Worm (Caenorhabditis elegans) whole organism, L1 larva: ENCODE measurements around the gene ubc-26.
A peak's percentile ranks its signal among the peaks of the same experiment; 100 is the strongest.

ENCODE experiments used
- C34B4.2 ChIP-seq: sonication (generic microtip); optimal IDR thresholded peaks from 2 replicates; lab custom pipeline; 2017; ENCODE audit warnings: mild to moderate bottlenecking, missing genetic modification characterization, missing compliant biosample characterization
- F16B12.6 ChIP-seq: fragments of 150-350 bp; optimal IDR thresholded peaks from 2 replicates; lab custom pipeline; 2014; ENCODE audit warnings: missing biosample characterization, missing genetic modification characterization
- Y116A8C.19 ChIP-seq: sonication (generic microtip); optimal IDR thresholded peaks from 2 replicates; lab custom pipeline; 2016; ENCODE audit warnings: missing compliant biosample characterization, missing genetic modification characterization, borderline replicate concordance
- aly-2 ChIP-seq: fragments of 150-350 bp; optimal IDR thresholded peaks from 2 replicates; lab custom pipeline; 2014; ENCODE audit warnings: missing biosample characterization, missing genetic modification characterization
- ama-1 ChIP-seq: fragments of 150-350 bp; optimal IDR thresholded peaks from 2 replicates; lab custom pipeline; 2014
- blmp-1 ChIP-seq: fragments of 150-350 bp; optimal IDR thresholded peaks from 2 replicates; lab custom pipeline; 2014; ENCODE audit warnings: missing biosample characterization, missing genetic modification characterization
- ceh-82 ChIP-seq, 3 experiments: fragments of 150-350 bp in 1 of 3; sonication (generic microtip) in 2 of 3; optimal IDR thresholded peaks; 2 replicates each; lab custom pipeline; 2014 to 2017; ENCODE audit warnings: missing biosample characterization in 3 of 3, missing genetic modification characterization in 3 of 3
- ceh-88 ChIP-seq: fragments of 200-800 bp; sonication (Bioruptor generic); IDR thresholded peaks from 2 replicates; pipeline ENCODE4 v1.3.6; 2022; ENCODE audit warnings: missing genetic modification characterization, missing compliant biosample characterization
- ceh-90 ChIP-seq: sonication (generic microtip); optimal IDR thresholded peaks from 2 replicates; lab custom pipeline; 2016; ENCODE audit warnings: missing genetic modification characterization, missing compliant biosample characterization
- dpl-1 ChIP-seq, 3 experiments: fragments of 150-350 bp in 2 of 3; sonication (generic microtip) in 1 of 3; optimal IDR thresholded peaks; 2 replicates each; lab custom pipeline; 2014 to 2017; ENCODE audit warnings: missing biosample characterization in 3 of 3, missing genetic modification characterization in 3 of 3, missing genetic modification reagents in 3 of 3
- dsc-1 ChIP-seq: sonication (generic microtip); optimal IDR thresholded peaks from 2 replicates; lab custom pipeline; 2016; ENCODE audit warnings: mild to moderate bottlenecking, missing genetic modification characterization, missing compliant biosample characterization
- efl-1 ChIP-seq, 4 experiments: fragments of 150-350 bp; optimal IDR thresholded peaks in 3 of 4; peaks in 1 of 4; 1 replicate in 1 of 4; 2 replicates in 3 of 4; lab custom pipeline; 2014; ENCODE audit warnings: missing biosample characterization in 2 of 4, missing genetic modification characterization in 2 of 4, missing genetic modification reagents in 2 of 4
- efl-3 ChIP-seq: fragments of 200-800 bp; sonication (Bioruptor generic); optimal IDR thresholded peaks from 2 replicates; lab custom pipeline; 2018; ENCODE audit warnings: mild to moderate bottlenecking, missing genetic modification characterization, missing compliant biosample characterization
- egl-27 ChIP-seq, 2 experiments: fragments of 150-350 bp in 1 of 2; sonication (generic microtip); optimal IDR thresholded peaks; 3 replicates each; lab custom pipeline; 2017 to 2018; ENCODE audit warnings: missing biosample characterization in 2 of 2, missing genetic modification characterization in 2 of 2, missing genetic modification reagents in 2 of 2
- elt-3 ChIP-seq, 6 experiments: fragments of 150-350 bp in 1 of 6; sonication (generic microtip); optimal IDR thresholded peaks; 2 replicates each; lab custom pipeline; 2017 to 2018; ENCODE audit warnings: missing biosample characterization in 6 of 6, missing genetic modification characterization in 6 of 6, inconsistent platforms in 1 of 6
- ets-5 ChIP-seq: fragments of 200-800 bp; sonication (Bioruptor generic); IDR thresholded peaks from 2 replicates; pipeline ENCODE4 v1.3.6; 2022; ENCODE audit warnings: missing genetic modification characterization, missing compliant biosample characterization
- fos-1 ChIP-seq: fragments of 150-350 bp; optimal IDR thresholded peaks from 2 replicates; lab custom pipeline; 2014; ENCODE audit warnings: missing biosample characterization, missing genetic modification characterization
- grh-1 ChIP-seq: fragments of 200-800 bp; sonication (Bioruptor generic); IDR thresholded peaks from 2 replicates; pipeline ENCODE4 v1.3.6; 2022; ENCODE audit warnings: missing genetic modification reagents, missing genetic modification characterization, missing compliant biosample characterization
- hpl-2 ChIP-seq: fragments of 150-350 bp; optimal IDR thresholded peaks from 2 replicates; lab custom pipeline; 2014; ENCODE audit warnings: missing biosample characterization, missing genetic modification reagents, missing genetic modification characterization
- irx-1 ChIP-seq: sonication (generic microtip); optimal IDR thresholded peaks from 2 replicates; lab custom pipeline; 2016; ENCODE audit warnings: missing genetic modification characterization, missing compliant biosample characterization
- jun-1 ChIP-seq: fragments of 150-350 bp; optimal IDR thresholded peaks from 2 replicates; lab custom pipeline; 2014; ENCODE audit warnings: missing biosample characterization, missing genetic modification reagents, missing genetic modification characterization
- lin-13 ChIP-seq: fragments of 150-350 bp; optimal IDR thresholded peaks from 2 replicates; lab custom pipeline; 2014; ENCODE audit warnings: missing biosample characterization, missing genetic modification reagents, missing genetic modification characterization
- lin-14 ChIP-seq: fragments of 200-800 bp; sonication (Bioruptor generic); optimal IDR thresholded peaks from 2 replicates; lab custom pipeline; 2018; ENCODE audit warnings: mild to moderate bottlenecking, missing genetic modification characterization, moderate library complexity, missing compliant biosample characterization
- lin-35 ChIP-seq, 2 experiments: fragments of 150-350 bp; optimal IDR thresholded peaks; 2 replicates each; lab custom pipeline; 2014; ENCODE audit warnings: missing biosample characterization in 2 of 2, missing genetic modification characterization in 2 of 2, missing genetic modification reagents in 2 of 2
- lin-39 ChIP-seq: fragments of 150-350 bp; optimal IDR thresholded peaks from 2 replicates; lab custom pipeline; 2014; ENCODE audit warnings: missing biosample characterization, missing genetic modification reagents, missing genetic modification characterization
- lir-3 ChIP-seq: sonication (generic microtip); optimal IDR thresholded peaks from 2 replicates; lab custom pipeline; 2016; ENCODE audit warnings: mild to moderate bottlenecking, missing genetic modification characterization, moderate library complexity, missing compliant biosample characterization; ENCODE audit not compliant: poor library complexity
- lsy-2 ChIP-seq, 2 experiments: fragments of 150-350 bp; optimal IDR thresholded peaks; 2 replicates each; lab custom pipeline; 2014; ENCODE audit warnings: missing biosample characterization in 2 of 2, missing genetic modification characterization in 2 of 2
- mab-9 ChIP-seq: fragments of 200-800 bp; sonication (Bioruptor generic); IDR thresholded peaks from 2 replicates; pipeline ENCODE4 v1.3.6; 2022; ENCODE audit warnings: missing genetic modification reagents, missing genetic modification characterization, missing compliant biosample characterization
- mef-2 ChIP-seq: fragments of 150-350 bp; optimal IDR thresholded peaks from 2 replicates; lab custom pipeline; 2014; ENCODE audit warnings: missing biosample characterization, missing genetic modification characterization
- mep-1 ChIP-seq: fragments of 150-350 bp; optimal IDR thresholded peaks from 2 replicates; lab custom pipeline; 2014; ENCODE audit warnings: missing biosample characterization, missing genetic modification characterization
- nhr-11 ChIP-seq: fragments of 150-350 bp; optimal IDR thresholded peaks from 2 replicates; lab custom pipeline; 2014; ENCODE audit warnings: missing biosample characterization, missing genetic modification characterization
- nhr-12 ChIP-seq: sonication (generic microtip); optimal IDR thresholded peaks from 2 replicates; lab custom pipeline; 2017; ENCODE audit warnings: missing biosample characterization, missing genetic modification characterization
- nhr-237 ChIP-seq: fragments of 150-350 bp; optimal IDR thresholded peaks from 2 replicates; lab custom pipeline; 2014; ENCODE audit warnings: missing biosample characterization, missing genetic modification characterization
- nhr-47 ChIP-seq: sonication (generic microtip); optimal IDR thresholded peaks from 2 replicates; lab custom pipeline; 2016; ENCODE audit warnings: mild to moderate bottlenecking, missing genetic modification characterization, moderate library complexity, missing compliant biosample characterization
- nhr-71 ChIP-seq: sonication (generic microtip); optimal IDR thresholded peaks from 2 replicates; lab custom pipeline; 2016; ENCODE audit warnings: mild to moderate bottlenecking, missing genetic modification characterization, moderate library complexity, missing compliant biosample characterization
- nhr-76 ChIP-seq: sonication (generic microtip); optimal IDR thresholded peaks from 2 replicates; lab custom pipeline; 2017; ENCODE audit warnings: missing biosample characterization, missing genetic modification characterization
- nhr-85 ChIP-seq: sonication (generic microtip); peaks from one replicate; lab custom pipeline; 2016; ENCODE audit warnings: missing genetic modification characterization, inconsistent platforms, missing compliant biosample characterization
- nhr-90 ChIP-seq: sonication (generic microtip); optimal IDR thresholded peaks from 2 replicates; lab custom pipeline; 2016; ENCODE audit warnings: mild to moderate bottlenecking, missing genetic modification characterization, missing compliant biosample characterization; ENCODE audit not compliant: poor library complexity
- pag-3 ChIP-seq: sonication (generic microtip); optimal IDR thresholded peaks from 2 replicates; lab custom pipeline; 2017; ENCODE audit warnings: missing genetic modification characterization, mild to moderate bottlenecking, missing compliant biosample characterization, antibody characterized with exemption, borderline replicate concordance; ENCODE audit not compliant: insufficient read depth
- pax-3 ChIP-seq: fragments of 200-800 bp; sonication (Bioruptor generic); optimal IDR thresholded peaks from 2 replicates; lab custom pipeline; 2018; ENCODE audit warnings: mild to moderate bottlenecking, missing genetic modification characterization, moderate library complexity, missing compliant biosample characterization
- rnt-1 ChIP-seq: sonication (generic microtip); optimal IDR thresholded peaks from 2 replicates; lab custom pipeline; 2016; ENCODE audit warnings: mild to moderate bottlenecking, missing genetic modification characterization, moderate library complexity, missing compliant biosample characterization
- sup-37 ChIP-seq: fragments of 200-800 bp; sonication (Bioruptor generic); optimal IDR thresholded peaks from 2 replicates; lab custom pipeline; 2018; ENCODE audit warnings: mild to moderate bottlenecking, missing genetic modification characterization, missing compliant biosample characterization
- unc-130 ChIP-seq: fragments of 150-350 bp; optimal IDR thresholded peaks from 2 replicates; lab custom pipeline; 2017; ENCODE audit warnings: missing biosample characterization, missing genetic modification characterization, inconsistent platforms
- unc-30 ChIP-seq: sonication (generic microtip); optimal IDR thresholded peaks from 2 replicates; lab custom pipeline; 2017; ENCODE audit warnings: missing biosample characterization, missing genetic modification characterization
- unc-62 ChIP-seq: fragments of 150-350 bp; optimal IDR thresholded peaks from 2 replicates; lab custom pipeline; 2014; ENCODE audit warnings: missing biosample characterization, missing genetic modification reagents, missing genetic modification characterization
- vab-15 ChIP-seq: sonication (generic microtip); optimal IDR thresholded peaks from 2 replicates; lab custom pipeline; 2017; ENCODE audit warnings: missing genotype, mild to moderate bottlenecking, missing genetic modification characterization, missing compliant biosample characterization
- xbp-1 ChIP-seq: sonication (generic microtip); optimal IDR thresholded peaks from 2 replicates; lab custom pipeline; 2016; ENCODE audit warnings: missing genetic modification characterization, missing compliant biosample characterization
- zip-4 ChIP-seq: fragments of 200-800 bp; sonication (Bioruptor generic); optimal IDR thresholded peaks from 2 replicates; lab custom pipeline; 2018; ENCODE audit warnings: mild to moderate bottlenecking, missing genetic modification characterization, moderate library complexity, missing compliant biosample characterization
- ztf-11 ChIP-seq, 2 experiments: sonication (generic microtip); optimal IDR thresholded peaks; 2 replicates each; lab custom pipeline; 2016 to 2017; ENCODE audit warnings: missing genetic modification characterization in 2 of 2, missing biosample characterization in 1 of 2, missing compliant biosample characterization in 1 of 2
- ztf-4 ChIP-seq: fragments of 150-350 bp; optimal IDR thresholded peaks from 2 replicates; lab custom pipeline; 2014; ENCODE audit warnings: missing biosample characterization, missing genetic modification characterization

Gene ubc-26

DNA sequence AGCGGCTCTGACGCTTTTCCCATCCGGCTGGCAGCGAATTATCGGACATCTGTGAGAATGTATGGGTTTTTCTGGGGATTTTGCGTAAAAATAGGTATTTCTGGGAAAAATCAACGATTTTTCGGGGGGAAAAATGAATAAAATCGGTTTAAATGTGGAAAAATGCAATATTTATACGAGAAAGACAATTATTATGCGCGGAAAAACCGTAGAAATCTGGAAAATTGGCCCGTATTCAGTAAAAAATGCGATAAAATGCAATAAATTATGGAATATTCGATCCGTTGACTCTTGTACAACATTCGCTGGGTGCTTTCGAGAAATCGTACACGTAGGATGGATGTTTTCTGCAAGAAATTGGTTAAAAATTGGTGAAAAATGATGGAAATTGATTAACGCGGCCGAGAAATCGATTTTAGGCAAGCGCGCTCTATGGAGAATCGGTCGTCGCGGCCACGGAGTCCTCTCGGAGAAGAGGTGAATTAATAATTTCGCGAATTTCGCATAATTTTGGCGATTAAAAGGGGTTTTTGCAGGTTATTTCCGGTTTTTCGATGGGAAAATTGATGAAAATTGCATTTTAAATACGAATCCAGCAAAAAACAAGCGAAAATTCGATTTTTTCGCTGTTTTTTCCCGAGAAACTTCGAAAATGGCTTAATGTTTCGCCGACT is 11.1 kb downstream of the ubc-26 start, which contains the start of gene pinn-1 (continued):
- TF ChIP-seq mef-2 (tag; lab: Kevin White, UChicago) = peak; percentile 53
- peak; percentile 50 for TF ChIP-seq fos-1 (tag; lab: Kevin White, UChicago)
- TF ChIP-seq xbp-1 = peak; percentile 92
- peak; percentile 61 for TF ChIP-seq aly-2 (tag; lab: Kevin White, UChicago)
- no peak for TF ChIP-seq egl-27 (tag; optimal IDR thresholded peaks at IDR 0.05; lab: Kevin White, UChicago)
- peak; percentile 77 for TF ChIP-seq jun-1 (tag; lab: Kevin White, UChicago)
- TF ChIP-seq grh-1 (GFP tag; lab: Robert Waterston, UW) = peak; percentile 90
- peak; percentile 92 for TF ChIP-seq lin-14
- peak; percentile 97 for TF ChIP-seq nhr-85 (tag; lab: Kevin White, UChicago)
- TF ChIP-seq unc-30 (tag; lab: Kevin White, UChicago) = no peak
- TF ChIP-seq ama-1 (lab: Kevin White, UChicago) = no peak
- no peak for TF ChIP-seq ets-5
- peak; percentile 83 for TF ChIP-seq sup-37 (GFP tag; lab: Kevin White, UChicago)
- TF ChIP-seq unc-62 (GFP tag; lab: Kevin White, UChicago) = no peak
- TF ChIP-seq ceh-82 (tag; optimal IDR thresholded peaks at IDR 0.05; lab: Kevin White, UChicago) = peak; percentile 95 to 98 (median 95)
- peak; percentile 98 for TF ChIP-seq nhr-90 (tag; lab: Kevin White, UChicago)
- peak; percentile 85 for TF ChIP-seq zip-4
- peak; percentile 95 for TF ChIP-seq mab-9 (GFP tag; lab: Robert Waterston, UW)
- TF ChIP-seq ztf-11 (tag; optimal IDR thresholded peaks at IDR 0.05; lab: Kevin White, UChicago) = peak in 1 of 2 experiments; percentile 98
- peak; percentile 97 for TF ChIP-seq nhr-47 (tag; lab: Kevin White, UChicago)
- TF ChIP-seq vab-15 (tag; lab: Kevin White, UChicago) = peak; percentile 97
- peak; percentile 97 for TF ChIP-seq ceh-90 (tag; lab: Kevin White, UChicago)
- TF ChIP-seq F16B12.6 (tag; lab: Kevin White, UChicago) = peak; percentile 61
- peak; percentile 74 for TF ChIP-seq C34B4.2 (tag; lab: Kevin White, UChicago)
- peak; percentile 78 to 84 (median 83) for TF ChIP-seq dpl-1 (GFP tag; optimal IDR thresholded peaks at IDR 0.05; lab: Kevin White, UChicago)
- peak; percentile 79 for TF ChIP-seq ceh-88 (GFP tag; lab: Robert Waterston, UW)
- TF ChIP-seq unc-130 (tag; lab: Kevin White, UChicago) = peak; percentile 94
- peak; percentile 96 for TF ChIP-seq nhr-71 (tag; lab: Kevin White, UChicago)
- peak; percentile 87 to 89 for TF ChIP-seq efl-1 (optimal IDR thresholded peaks at IDR 0.05; lab: Kevin White, UChicago)
- TF ChIP-seq efl-1 (GFP tag; optimal IDR thresholded peaks at IDR 0.05 in 1 of 2; lab: Kevin White, UChicago) = peak; percentile 83 to 98
- TF ChIP-seq pag-3 (tag; lab: Kevin White, UChicago) = no peak
- peak; percentile 53 for TF ChIP-seq nhr-237 (tag; lab: Kevin White, UChicago)
- TF ChIP-seq blmp-1 = peak; percentile 49
- peak; percentile 81 for TF ChIP-seq mep-1
- TF ChIP-seq lsy-2 (tag; optimal IDR thresholded peaks at IDR 0.05; lab: Kevin White, UChicago) = peak; percentile 90 to 91
- TF ChIP-seq nhr-12 = no peak
- TF ChIP-seq rnt-1 = peak; percentile 100
- TF ChIP-seq lin-35 (GFP tag; optimal IDR thresholded peaks at IDR 0.05; lab: Kevin White, UChicago) = peak; percentile 85 to 87
- peak; percentile 91 for TF ChIP-seq lin-13 (GFP tag; lab: Kevin White, UChicago)
- peak; percentile 56 for TF ChIP-seq hpl-2 (GFP tag; lab: Kevin White, UChicago)
- peak; percentile 97 for TF ChIP-seq pax-3 (tag; lab: Kevin White, UChicago)
- peak; percentile 89 for TF ChIP-seq efl-3 (GFP tag; lab: Kevin White, UChicago)
- peak; percentile 97 for TF ChIP-seq lir-3 (tag; lab: Kevin White, UChicago)
- TF ChIP-seq Y116A8C.19 (tag; lab: Kevin White, UChicago) = peak; percentile 88
- TF ChIP-seq elt-3 (tag; optimal IDR thresholded peaks at IDR 0.05; lab: Kevin White, UChicago) = peak in 2 of 6 experiments; percentile 74 to 76
- TF ChIP-seq lin-39 (tag; lab: Kevin White, UChicago) = peak; percentile 81
- peak; percentile 11 for TF ChIP-seq nhr-11
- TF ChIP-seq ztf-4 (tag; lab: Kevin White, UChicago) = peak; percentile 56
- TF ChIP-seq dsc-1 (tag; lab: Kevin White, UChicago) = peak; percentile 97
- peak; percentile 98 for TF ChIP-seq irx-1 (tag; lab: Kevin White, UChicago)
- TF ChIP-seq nhr-76 (tag; lab: Kevin White, UChicago) = no peak
